Fruit fly (Drosophila melanogaster): Measurements from ENCODE around the gene sens.

Gene sens

DNA sequence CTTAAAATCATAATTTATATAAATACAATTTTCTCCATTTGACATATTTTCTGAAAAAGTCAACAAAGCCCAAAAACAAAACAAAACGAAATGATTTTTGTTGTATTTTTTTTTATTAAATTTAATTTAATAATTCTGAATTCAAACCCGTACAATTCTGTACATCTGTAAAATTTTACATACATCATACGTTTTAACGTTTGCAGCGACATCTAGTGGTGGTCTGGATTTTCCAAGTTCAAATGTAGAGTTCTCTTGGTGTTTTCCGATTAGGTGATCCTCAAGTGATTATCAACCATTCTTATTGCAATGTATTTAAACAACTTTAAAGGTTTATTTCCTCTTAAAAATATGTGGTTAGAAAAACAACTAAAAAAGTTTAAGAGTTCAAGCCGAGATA lies 10.1 kb upstream of the sens start (continued):
- peak; percentile 51 for TF ChIP-seq fd102C (GFP tag; optimal IDR thresholded peaks at IDR 0.05)
- peak; percentile 57 for TF ChIP-seq CG11247 (GFP tag; IDR thresholded peaks at IDR 0.05)
- TF ChIP-seq odd (GFP tag; optimal IDR thresholded peaks at IDR 0.05) = no peak
- TF ChIP-seq HLHmδ (GFP tag; optimal IDR thresholded peaks at IDR 0.05) = no peak
- TF ChIP-seq Med (GFP tag) = peak; percentile 90
- no peak for TF ChIP-seq CG18619 (GFP tag; optimal IDR thresholded peaks at IDR 0.05)
- no peak for TF ChIP-seq CG7372 (GFP tag; IDR thresholded peaks at IDR 0.05)
- no peak for TF ChIP-seq ap (GFP tag; IDR thresholded peaks at IDR 0.05)
- TF ChIP-seq CG6654 (GFP tag; optimal IDR thresholded peaks at IDR 0.05) = no peak
- no peak for TF ChIP-seq fd64A (GFP tag; optimal IDR thresholded peaks at IDR 0.05)
- TF ChIP-seq Pdp1 (GFP tag; optimal IDR thresholded peaks at IDR 0.05) = peak; percentile 33 to 47
- TF ChIP-seq Nf-YC (tag; optimal IDR thresholded peaks at IDR 0.05) = peak; percentile 8
- TF ChIP-seq hth (optimal IDR thresholded peaks at IDR 0.05) = no peak
- TF ChIP-seq Dll (GFP tag; IDR thresholded peaks at IDR 0.05; ENCODE audit: partially characterized antibody) = no peak
- TF ChIP-seq Fer1 (GFP tag; optimal IDR thresholded peaks at IDR 0.05) = no peak
- no peak for TF ChIP-seq Ssrp (tag; optimal IDR thresholded peaks at IDR 0.05)
- no peak for TF ChIP-seq Meics (GFP tag; optimal IDR thresholded peaks at IDR 0.05)
- peak; percentile 42 for TF ChIP-seq phol (tag; optimal IDR thresholded peaks at IDR 0.05)
- TF ChIP-seq CG9932 (GFP tag; IDR thresholded peaks at IDR 0.05) = peak; percentile 43; the same call in 1 of the 2 replicates
- TF ChIP-seq CG12071 (GFP tag; optimal IDR thresholded peaks at IDR 0.05) = no peak
- no peak for TF ChIP-seq ro (GFP tag; IDR thresholded peaks at IDR 0.05)
- TF ChIP-seq CG6791 (GFP tag; IDR thresholded peaks at IDR 0.05; ENCODE audit: partially characterized antibody) = no peak
- no peak for TF ChIP-seq CG2202 (tag; optimal IDR thresholded peaks at IDR 0.05)
- no peak for TF ChIP-seq CG18011 (GFP tag; optimal IDR thresholded peaks at IDR 0.05)
- no peak for TF ChIP-seq Sin3A (optimal IDR thresholded peaks at IDR 0.05)
- no peak for TF ChIP-seq CG17802 (tag; optimal IDR thresholded peaks at IDR 0.05)
- no peak for TF ChIP-seq CG1024 (GFP tag; IDR thresholded peaks at IDR 0.05)
- peak; percentile 61 for TF ChIP-seq CG2712 (tag; optimal IDR thresholded peaks at IDR 0.05)
- TF ChIP-seq Lim3 (GFP tag; IDR thresholded peaks at IDR 0.05) = no peak
- no peak for TF ChIP-seq CG30020 (tag; optimal IDR thresholded peaks at IDR 0.05)
- no peak for TF ChIP-seq CG15011 (GFP tag; optimal IDR thresholded peaks at IDR 0.05)
- TF ChIP-seq ash1 (GFP tag; optimal IDR thresholded peaks at IDR 0.05) = no peak
- no peak for TF ChIP-seq cato (GFP tag; optimal IDR thresholded peaks at IDR 0.05; ENCODE audit: borderline replicate concordance)
- TF ChIP-seq jumu (GFP tag; optimal IDR thresholded peaks at IDR 0.05) = peak; percentile 15
- TF ChIP-seq Antp (GFP tag; optimal IDR thresholded peaks at IDR 0.05) = peak; percentile 20
- TF ChIP-seq CG15269 (tag; optimal IDR thresholded peaks at IDR 0.05) = no peak
- TF ChIP-seq Tbp (GFP tag; optimal IDR thresholded peaks at IDR 0.05) = no peak
- TF ChIP-seq zfh1 (GFP tag; IDR thresholded peaks at IDR 0.05) = peak; percentile 15; the same call in 1 of the 3 replicates
- peak; percentile 32 for TF ChIP-seq NfI (GFP tag; optimal IDR thresholded peaks at IDR 0.05)
- peak; percentile 78 for TF ChIP-seq Rfx (GFP tag; IDR thresholded peaks at IDR 0.05)
- TF ChIP-seq CG17361 (GFP tag; IDR thresholded peaks at IDR 0.05) = peak; percentile 42; the same call in 2 of the 3 replicates
- TF ChIP-seq CG10543 (GFP tag; optimal IDR thresholded peaks at IDR 0.05) = no peak
- no peak for TF ChIP-seq CG3065 (GFP tag; optimal IDR thresholded peaks at IDR 0.05)
- no peak for TF ChIP-seq Atf-2 (GFP tag; optimal IDR thresholded peaks at IDR 0.05)
- no peak for TF ChIP-seq BtbVII (GFP tag; optimal IDR thresholded peaks at IDR 0.05)
- no peak for TF ChIP-seq HmgD (GFP tag; optimal IDR thresholded peaks at IDR 0.05)
- no peak for TF ChIP-seq slou (GFP tag; optimal IDR thresholded peaks at IDR 0.05)
- no peak for TF ChIP-seq cad (GFP tag; optimal IDR thresholded peaks at IDR 0.05)
- TF ChIP-seq H15 (GFP tag; IDR thresholded peaks at IDR 0.05) = 0 out of 3 replicates have a peak, but pooled peaks have one; percentile 9
- no peak for TF ChIP-seq dmrt99B (tag; optimal IDR thresholded peaks at IDR 0.05)
- TF ChIP-seq HLH3B (GFP tag; IDR thresholded peaks at IDR 0.05) = peak; percentile 13; the same call in 1 of the 2 replicates
- TF ChIP-seq az2 (GFP tag; optimal IDR thresholded peaks at IDR 0.05) = peak; percentile 40
